Worm (Caenorhabditis elegans) whole organism, L1 larva: Measurements from ENCODE around the gene Y32G9A.2.
A peak's percentile ranks its signal among the peaks of the same experiment; 100 is the strongest.

Source experiments
- C16A3.4 ChIP-seq: fragments of 150-350 bp; optimal IDR thresholded peaks from 2 replicates; lab custom pipeline; 2014; ENCODE audit warnings: missing biosample characterization, missing genetic modification characterization
- C34B4.2 ChIP-seq: sonication (generic microtip); optimal IDR thresholded peaks from 2 replicates; lab custom pipeline; 2017; ENCODE audit warnings: mild to moderate bottlenecking, missing genetic modification characterization, missing compliant biosample characterization
- Y116A8C.19 ChIP-seq: sonication (generic microtip); optimal IDR thresholded peaks from 2 replicates; lab custom pipeline; 2016; ENCODE audit warnings: missing compliant biosample characterization, missing genetic modification characterization, borderline replicate concordance
- aha-1 ChIP-seq: fragments of 150-350 bp; optimal IDR thresholded peaks from 2 replicates; lab custom pipeline; 2014; ENCODE audit warnings: missing biosample characterization, missing genetic modification characterization
- blmp-1 ChIP-seq: fragments of 150-350 bp; optimal IDR thresholded peaks from 2 replicates; lab custom pipeline; 2014; ENCODE audit warnings: missing biosample characterization, missing genetic modification characterization
- ceh-63 ChIP-seq: fragments of 200-800 bp; sonication (Bioruptor generic); optimal IDR thresholded peaks from 2 replicates; lab custom pipeline; 2018; ENCODE audit warnings: mild to moderate bottlenecking, missing genetic modification characterization, missing compliant biosample characterization
- ceh-88 ChIP-seq: fragments of 200-800 bp; sonication (Bioruptor generic); IDR thresholded peaks from 2 replicates; pipeline ENCODE4 v1.3.6; 2022; ENCODE audit warnings: missing genetic modification characterization, missing compliant biosample characterization
- ces-1 ChIP-seq: fragments of 150-350 bp; optimal IDR thresholded peaks from 2 replicates; lab custom pipeline; 2014; ENCODE audit warnings: missing biosample characterization, missing genetic modification reagents, missing genetic modification characterization
- dpl-1 ChIP-seq, 3 experiments: fragments of 150-350 bp in 2 of 3; sonication (generic microtip) in 1 of 3; optimal IDR thresholded peaks; 2 replicates each; lab custom pipeline; 2014 to 2017; ENCODE audit warnings: missing biosample characterization in 3 of 3, missing genetic modification characterization in 3 of 3, missing genetic modification reagents in 3 of 3
- efl-1 ChIP-seq, 4 experiments: fragments of 150-350 bp; optimal IDR thresholded peaks in 3 of 4; peaks in 1 of 4; 1 replicate in 1 of 4; 2 replicates in 3 of 4; lab custom pipeline; 2014; ENCODE audit warnings: missing biosample characterization in 2 of 4, missing genetic modification characterization in 2 of 4, missing genetic modification reagents in 2 of 4
- egl-13 ChIP-seq: sonication (generic microtip); optimal IDR thresholded peaks from 2 replicates; lab custom pipeline; 2016; ENCODE audit warnings: missing genotype, missing genetic modification reagents, missing genetic modification characterization, missing compliant biosample characterization
- elt-2 ChIP-seq: sonication (generic microtip); optimal IDR thresholded peaks from 2 replicates; lab custom pipeline; 2016; ENCODE audit warnings: missing genetic modification characterization, mild to moderate bottlenecking, inconsistent platforms, missing compliant biosample characterization, missing genetic modification reagents
- fkh-8 ChIP-seq: sonication (generic microtip); optimal IDR thresholded peaks from 2 replicates; lab custom pipeline; 2016; ENCODE audit warnings: mild to moderate bottlenecking, missing genetic modification characterization, missing compliant biosample characterization
- hlh-17 ChIP-seq: fragments of 200-800 bp; sonication (Bioruptor generic); optimal IDR thresholded peaks from 2 replicates; lab custom pipeline; 2018; ENCODE audit warnings: missing genetic modification characterization, mild to moderate bottlenecking, missing compliant biosample characterization, moderate library complexity, borderline replicate concordance
- hlh-4 ChIP-seq: sonication (generic microtip); optimal IDR thresholded peaks from 2 replicates; lab custom pipeline; 2016; ENCODE audit warnings: mild to moderate bottlenecking, missing genetic modification characterization, missing compliant biosample characterization
- irx-1 ChIP-seq: sonication (generic microtip); optimal IDR thresholded peaks from 2 replicates; lab custom pipeline; 2016; ENCODE audit warnings: missing genetic modification characterization, missing compliant biosample characterization
- isw-1 ChIP-seq: fragments of 200-800 bp; sonication (Bioruptor generic); IDR thresholded peaks from 2 replicates; pipeline ENCODE4 v1.3.6; 2022; ENCODE audit warnings: missing genetic modification characterization, missing compliant biosample characterization
- jun-1 ChIP-seq: fragments of 150-350 bp; optimal IDR thresholded peaks from 2 replicates; lab custom pipeline; 2014; ENCODE audit warnings: missing biosample characterization, missing genetic modification reagents, missing genetic modification characterization
- lin-14 ChIP-seq: fragments of 200-800 bp; sonication (Bioruptor generic); optimal IDR thresholded peaks from 2 replicates; lab custom pipeline; 2018; ENCODE audit warnings: mild to moderate bottlenecking, missing genetic modification characterization, moderate library complexity, missing compliant biosample characterization
- lin-15B ChIP-seq: fragments of 150-350 bp; sonication (generic microtip); optimal IDR thresholded peaks from 3 replicates; lab custom pipeline; 2014; ENCODE audit warnings: missing biosample characterization, missing genetic modification characterization
- lin-35 ChIP-seq, 2 experiments: fragments of 150-350 bp; optimal IDR thresholded peaks; 2 replicates each; lab custom pipeline; 2014; ENCODE audit warnings: missing biosample characterization in 2 of 2, missing genetic modification characterization in 2 of 2, missing genetic modification reagents in 2 of 2
- lin-39 ChIP-seq: fragments of 150-350 bp; optimal IDR thresholded peaks from 2 replicates; lab custom pipeline; 2014; ENCODE audit warnings: missing biosample characterization, missing genetic modification reagents, missing genetic modification characterization
- lsy-2 ChIP-seq, 2 experiments: fragments of 150-350 bp; optimal IDR thresholded peaks; 2 replicates each; lab custom pipeline; 2014; ENCODE audit warnings: missing biosample characterization in 2 of 2, missing genetic modification characterization in 2 of 2
- mef-2 ChIP-seq: fragments of 150-350 bp; optimal IDR thresholded peaks from 2 replicates; lab custom pipeline; 2014; ENCODE audit warnings: missing biosample characterization, missing genetic modification characterization
- mep-1 ChIP-seq: fragments of 150-350 bp; optimal IDR thresholded peaks from 2 replicates; lab custom pipeline; 2014; ENCODE audit warnings: missing biosample characterization, missing genetic modification characterization
- nhr-11 ChIP-seq: fragments of 150-350 bp; optimal IDR thresholded peaks from 2 replicates; lab custom pipeline; 2014; ENCODE audit warnings: missing biosample characterization, missing genetic modification characterization
- nhr-20 ChIP-seq: sonication (generic microtip); optimal IDR thresholded peaks from 2 replicates; lab custom pipeline; 2016; ENCODE audit warnings: mild to moderate bottlenecking, missing genetic modification characterization, missing compliant biosample characterization
- nhr-28 ChIP-seq: fragments of 150-350 bp; optimal IDR thresholded peaks from 2 replicates; lab custom pipeline; 2014; ENCODE audit warnings: missing biosample characterization, missing genetic modification characterization
- nhr-47 ChIP-seq: sonication (generic microtip); optimal IDR thresholded peaks from 2 replicates; lab custom pipeline; 2016; ENCODE audit warnings: mild to moderate bottlenecking, missing genetic modification characterization, moderate library complexity, missing compliant biosample characterization
- nhr-76 ChIP-seq: sonication (generic microtip); optimal IDR thresholded peaks from 2 replicates; lab custom pipeline; 2017; ENCODE audit warnings: missing biosample characterization, missing genetic modification characterization
- nhr-77 ChIP-seq: fragments of 150-350 bp; optimal IDR thresholded peaks from 2 replicates; lab custom pipeline; 2014; ENCODE audit warnings: missing biosample characterization, missing genetic modification characterization
- nhr-84 ChIP-seq: sonication (generic microtip); optimal IDR thresholded peaks from 2 replicates; lab custom pipeline; 2017; ENCODE audit warnings: missing biosample characterization, missing genetic modification characterization
- nhr-85 ChIP-seq: sonication (generic microtip); peaks from one replicate; lab custom pipeline; 2016; ENCODE audit warnings: missing genetic modification characterization, inconsistent platforms, missing compliant biosample characterization
- pax-3 ChIP-seq: fragments of 200-800 bp; sonication (Bioruptor generic); optimal IDR thresholded peaks from 2 replicates; lab custom pipeline; 2018; ENCODE audit warnings: mild to moderate bottlenecking, missing genetic modification characterization, moderate library complexity, missing compliant biosample characterization
- pqm-1 ChIP-seq: sonication (generic microtip); optimal IDR thresholded peaks from 3 replicates; lab custom pipeline; 2017; ENCODE audit warnings: missing biosample characterization, missing genetic modification characterization
- rnt-1 ChIP-seq: sonication (generic microtip); optimal IDR thresholded peaks from 2 replicates; lab custom pipeline; 2016; ENCODE audit warnings: mild to moderate bottlenecking, missing genetic modification characterization, moderate library complexity, missing compliant biosample characterization
- skn-1 ChIP-seq: fragments of 150-350 bp; optimal IDR thresholded peaks from 2 replicates; lab custom pipeline; 2014; ENCODE audit warnings: missing biosample characterization, missing genetic modification characterization
- snu-23 ChIP-seq: sonication (generic microtip); optimal IDR thresholded peaks from 2 replicates; lab custom pipeline; 2016; ENCODE audit warnings: missing genetic modification characterization, missing compliant biosample characterization
- swsn-7 ChIP-seq: sonication (generic microtip); optimal IDR thresholded peaks from 2 replicates; lab custom pipeline; 2016; ENCODE audit warnings: missing genetic modification characterization, missing compliant biosample characterization
- tbx-2 ChIP-seq: sonication (generic microtip); optimal IDR thresholded peaks from 2 replicates; lab custom pipeline; 2016; ENCODE audit warnings: missing genetic modification characterization, missing compliant biosample characterization
- tlp-1 ChIP-seq: fragments of 150-350 bp; optimal IDR thresholded peaks from 2 replicates; lab custom pipeline; 2014; ENCODE audit warnings: missing biosample characterization, missing genetic modification characterization
- unc-130 ChIP-seq: fragments of 150-350 bp; optimal IDR thresholded peaks from 2 replicates; lab custom pipeline; 2017; ENCODE audit warnings: missing biosample characterization, missing genetic modification characterization, inconsistent platforms
- unc-98 ChIP-seq: fragments of 200-800 bp; sonication (Bioruptor generic); IDR thresholded peaks from 2 replicates; pipeline ENCODE4 v1.3.6; 2022; ENCODE audit warnings: missing genetic modification characterization, missing compliant biosample characterization
- vab-15 ChIP-seq: sonication (generic microtip); optimal IDR thresholded peaks from 2 replicates; lab custom pipeline; 2017; ENCODE audit warnings: missing genotype, mild to moderate bottlenecking, missing genetic modification characterization, missing compliant biosample characterization
- zag-1 ChIP-seq: fragments of 150-350 bp; optimal IDR thresholded peaks from 2 replicates; lab custom pipeline; 2014; ENCODE audit warnings: missing biosample characterization, missing genetic modification characterization
- zip-4 ChIP-seq: fragments of 200-800 bp; sonication (Bioruptor generic); optimal IDR thresholded peaks from 2 replicates; lab custom pipeline; 2018; ENCODE audit warnings: mild to moderate bottlenecking, missing genetic modification characterization, moderate library complexity, missing compliant biosample characterization

Gene Y32G9A.2

DNA sequence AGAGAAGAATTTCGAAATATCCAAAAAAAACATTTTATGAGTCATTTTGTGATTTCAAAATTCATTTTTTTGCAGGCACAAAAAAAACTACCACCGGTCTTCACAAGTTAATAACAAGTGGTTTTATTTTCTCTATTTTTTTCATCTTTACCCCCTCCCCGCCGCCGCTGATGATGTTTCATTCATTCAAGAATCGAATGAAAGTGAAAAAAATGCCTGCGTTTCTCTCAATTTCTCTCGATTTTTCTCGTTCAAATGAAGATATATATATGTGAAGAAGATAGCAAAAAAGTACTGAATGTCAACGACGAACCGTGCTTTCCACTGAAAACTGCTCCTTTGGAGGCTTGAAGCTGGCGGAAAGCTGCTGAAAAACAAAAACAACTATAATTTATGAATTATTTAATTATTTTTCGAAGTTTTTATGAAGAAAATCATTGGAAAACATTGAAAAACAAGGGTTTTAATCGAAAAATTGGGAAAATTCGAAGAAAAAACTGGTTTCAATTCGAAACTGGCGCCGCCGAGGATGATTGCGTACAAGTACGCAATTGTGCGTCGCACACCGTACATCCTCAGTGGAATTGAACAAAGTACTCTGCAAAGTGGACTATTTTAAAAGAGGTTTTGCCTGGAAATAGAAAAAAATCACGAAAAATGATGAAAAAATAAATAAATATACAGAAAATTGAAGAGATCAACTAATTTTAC, 25.6 kb upstream of the Y32G9A.2 start, which contains the start of gene zig-11 (continued):
- peak; percentile 76 for TF ChIP-seq nhr-85 (tag; lab: Kevin White, UChicago)
- TF ChIP-seq pqm-1, result no peak
- TF ChIP-seq efl-1 (optimal IDR thresholded peaks at IDR 0.05; lab: Kevin White, UChicago), result peak; percentile 74 to 85
- TF ChIP-seq efl-1 (GFP tag; optimal IDR thresholded peaks at IDR 0.05 in 1 of 2; lab: Kevin White, UChicago), result peak; percentile 88 to 98
- TF ChIP-seq isw-1 (GFP tag; lab: Robert Waterston, UW), result no peak
- TF ChIP-seq elt-2 (tag; lab: Kevin White, UChicago), result no peak
- TF ChIP-seq blmp-1 (tag; lab: Kevin White, UChicago), result peak; percentile 98
- TF ChIP-seq unc-98, result no peak
- TF ChIP-seq fkh-8, result no peak
- no peak for TF ChIP-seq zip-4 (GFP tag; lab: Kevin White, UChicago)
- TF ChIP-seq lin-15B, result no peak
- no peak for TF ChIP-seq nhr-76 (tag; lab: Kevin White, UChicago)
- no peak for TF ChIP-seq mef-2 (tag; lab: Kevin White, UChicago)
- no peak for TF ChIP-seq jun-1 (tag; lab: Kevin White, UChicago)
- no peak for TF ChIP-seq tbx-2 (tag; lab: Kevin White, UChicago)
- peak; percentile 14 for TF ChIP-seq snu-23
- no peak for TF ChIP-seq pax-3 (tag; lab: Kevin White, UChicago)
- TF ChIP-seq unc-130 (tag; lab: Kevin White, UChicago), result no peak
- TF ChIP-seq nhr-47 (tag; lab: Kevin White, UChicago), result peak; percentile 34
- TF ChIP-seq nhr-77 (tag; lab: Kevin White, UChicago), result no peak
- no peak for TF ChIP-seq swsn-7 (tag; lab: Kevin White, UChicago)
- TF ChIP-seq hlh-4, result no peak
- TF ChIP-seq hlh-17 (GFP tag; lab: Kevin White, UChicago), result no peak
- TF ChIP-seq ceh-63 (GFP tag; lab: Kevin White, UChicago), result no peak
- TF ChIP-seq skn-1 (tag; lab: Kevin White, UChicago), result no peak
- TF ChIP-seq mep-1 (tag; lab: Kevin White, UChicago), result peak; percentile 23
- no peak for TF ChIP-seq irx-1 (tag; lab: Kevin White, UChicago)
- TF ChIP-seq ceh-88 (GFP tag; lab: Robert Waterston, UW), result no peak
- peak; percentile 71 to 90 (median 84) for TF ChIP-seq dpl-1 (GFP tag; optimal IDR thresholded peaks at IDR 0.05; lab: Kevin White, UChicago)
- TF ChIP-seq C16A3.4 (tag; lab: Kevin White, UChicago), result peak; percentile 18
- no peak for TF ChIP-seq lin-14 (GFP tag; lab: Kevin White, UChicago)
- TF ChIP-seq zag-1, result no peak
- TF ChIP-seq nhr-28, result no peak

DNA sequence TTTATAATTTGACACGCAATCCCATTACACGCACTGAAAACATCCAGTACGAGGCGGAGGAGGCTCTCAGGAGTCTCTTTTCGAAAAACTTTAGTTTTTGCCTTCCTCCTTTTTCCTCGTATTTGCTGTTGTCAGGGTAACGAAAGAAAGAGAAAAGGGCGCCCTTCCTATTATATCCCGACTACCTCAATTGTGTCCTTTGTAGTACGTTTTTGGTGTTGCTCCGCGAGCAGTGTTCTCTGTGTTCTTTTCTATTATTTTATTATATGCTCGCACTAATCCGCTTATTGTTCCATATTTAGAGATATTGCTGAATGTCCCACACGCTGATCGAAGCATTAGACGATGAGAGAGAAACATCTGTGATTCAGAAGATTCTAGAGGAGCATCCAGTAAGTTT, 22.8 kb upstream of the Y32G9A.2 start, which contains the start of gene nphp-2:
Gene nphp-2 (plus strand): TSS at position 301 of the 400 bp plus-strand sequence.
- TF ChIP-seq nhr-11 (no peak), fkh-8 (peak; percentile 48), hlh-4 (no peak), nhr-20 (no peak), lin-39 (no peak)
- TF ChIP-seq, all 84 proteins: peak for 1

DNA sequence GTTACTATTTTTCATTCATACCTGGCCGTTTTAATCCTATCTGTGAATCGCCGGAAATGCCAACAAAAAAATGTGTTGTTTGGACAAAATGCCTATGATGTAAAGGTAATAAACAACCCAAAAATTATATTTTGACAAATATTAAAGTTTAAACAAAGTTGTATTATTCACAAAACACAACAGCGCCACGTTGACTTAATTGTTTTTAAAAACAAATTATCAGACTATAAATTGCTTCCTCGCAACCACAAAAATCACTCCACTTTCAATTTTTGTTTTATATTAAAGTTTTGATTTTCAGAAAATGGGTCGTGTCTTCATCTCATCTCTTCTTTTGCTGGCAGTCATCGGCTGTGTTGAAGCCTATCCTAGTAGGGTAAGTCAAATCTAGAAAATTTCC, 11.0 kb upstream of the Y32G9A.2 start, which contains the start of gene Y32G9A.5:
Gene Y32G9A.5 (plus strand): TSS at position 301 of the 400 bp plus-strand sequence.
- TF ChIP-seq ces-1 (GFP tag; lab: Kevin White, UChicago), result no peak
- no peak for TF ChIP-seq elt-2 (tag; lab: Kevin White, UChicago)
- no peak for TF ChIP-seq lin-35 (GFP tag; optimal IDR thresholded peaks at IDR 0.05; lab: Kevin White, UChicago)
- no peak for TF ChIP-seq mep-1 (tag; lab: Kevin White, UChicago)
- no peak for TF ChIP-seq C34B4.2
- TF ChIP-seq Y116A8C.19 (tag; lab: Kevin White, UChicago), result no peak
- no peak for TF ChIP-seq unc-130 (tag; lab: Kevin White, UChicago)
- no peak for TF ChIP-seq C16A3.4 (tag; lab: Kevin White, UChicago)
- no peak for TF ChIP-seq mef-2 (tag; lab: Kevin White, UChicago)
- TF ChIP-seq swsn-7 (tag; lab: Kevin White, UChicago), result no peak
- no peak for TF ChIP-seq rnt-1 (tag; lab: Kevin White, UChicago)
- TF ChIP-seq tbx-2 (tag; lab: Kevin White, UChicago), result no peak
- no peak for TF ChIP-seq lsy-2 (tag; optimal IDR thresholded peaks at IDR 0.05; lab: Kevin White, UChicago)
- TF ChIP-seq nhr-28, result no peak
- TF ChIP-seq aha-1 (tag; lab: Kevin White, UChicago), result no peak
- TF ChIP-seq zip-4 (GFP tag; lab: Kevin White, UChicago), result no peak
- no peak for TF ChIP-seq vab-15
- no peak for TF ChIP-seq nhr-84 (tag; lab: Kevin White, UChicago)
- no peak for TF ChIP-seq tlp-1 (tag; lab: Kevin White, UChicago)
- TF ChIP-seq egl-13 (tag; lab: Kevin White, UChicago), result no peak
